Worm (Caenorhabditis elegans): ENCODE data around the gene nspc-18.

ce11 chrX:14549709-14550199 lies 22.3 kb upstream of the nspc-18 start, which contains the start of gene ram-5:
- TF ChIP-seq scrt-1 (GFP tag; IDR thresholded peaks at IDR 0.05) (no peak), ets-7 (tag; optimal IDR thresholded peaks at IDR 0.05) (no peak), ceh-36 (tag; optimal IDR thresholded peaks at IDR 0.05) (no peak)

Data from whole organism, early embryonic.